Worm (Caenorhabditis elegans) whole organism, early embryonic: ENCODE measurements around the gene lec-7.

Experiments used
- F13C5.2 ChIP-seq: sonication (generic microtip); optimal IDR thresholded peaks from 2 replicates; lab custom pipeline; 2017; ENCODE audit warnings: mild to moderate bottlenecking, missing genetic modification characterization, inconsistent platforms, missing compliant biosample characterization
- aly-1 ChIP-seq: sonication (generic microtip); optimal IDR thresholded peaks from 2 replicates; lab custom pipeline; 2016; ENCODE audit warnings: missing genetic modification characterization, missing compliant biosample characterization
- ama-1 ChIP-seq: fragments of 150-350 bp; optimal IDR thresholded peaks from 2 replicates; lab custom pipeline; 2014
- ceh-13 ChIP-seq: fragments of 200-800 bp; sonication (Bioruptor generic); optimal IDR thresholded peaks from 2 replicates; lab custom pipeline; 2018; ENCODE audit warnings: mild to moderate bottlenecking, missing genetic modification characterization, missing compliant biosample characterization
- ets-7 ChIP-seq: sonication (generic microtip); optimal IDR thresholded peaks from 2 replicates; lab custom pipeline; 2016; ENCODE audit warnings: missing genotype, missing genetic modification characterization, missing compliant biosample characterization
- hmg-4 ChIP-seq: fragments of 200-800 bp; sonication (Bioruptor generic); optimal IDR thresholded peaks from 2 replicates; lab custom pipeline; 2018; ENCODE audit warnings: mild to moderate bottlenecking, missing genetic modification characterization, missing compliant biosample characterization
- hnd-1 ChIP-seq: sonication (generic microtip); optimal IDR thresholded peaks from 2 replicates; lab custom pipeline; 2016; ENCODE audit warnings: missing genetic modification characterization, missing compliant biosample characterization
- scrt-1 ChIP-seq: fragments of 200-800 bp; sonication (Bioruptor generic); IDR thresholded peaks from 2 replicates; pipeline ENCODE4 v1.3.6; 2022; ENCODE audit warnings: missing genetic modification characterization, missing compliant biosample characterization
- sea-1 ChIP-seq: fragments of 200-800 bp; sonication (Bioruptor generic); conservative IDR thresholded peaks from 2 replicates; pipeline ENCODE4 v1.3.6; 2022; ENCODE audit warnings: missing genetic modification characterization, missing compliant biosample characterization
- tbx-11 ChIP-seq: fragments of 200-800 bp; sonication (Bioruptor generic); IDR thresholded peaks from 2 replicates; pipeline ENCODE4 v1.3.6; 2022; ENCODE audit warnings: missing genetic modification characterization, missing compliant biosample characterization
- tra-4 ChIP-seq: sonication (generic microtip); optimal IDR thresholded peaks from 2 replicates; lab custom pipeline; 2017; ENCODE audit warnings: missing genetic modification characterization, missing compliant biosample characterization

Gene lec-7

ce11 chrX:9892323-9892722, 40.5 kb downstream of the lec-7 start, which contains the start of gene F21G4.1:
Gene F21G4.1, minus strand, starts transcription at chrX:9892328.
- TF ChIP-seq ama-1 (lab: Kevin White, UChicago) = no peak
- TF ChIP-seq F13C5.2 (tag; lab: Kevin White, UChicago) = no peak
- TF ChIP-seq sea-1 (GFP tag; lab: Robert Waterston, UW) = no peak
- TF ChIP-seq scrt-1 (GFP tag; lab: Robert Waterston, UW) = no peak
- no peak for TF ChIP-seq hmg-4 (GFP tag; lab: Kevin White, UChicago)
- no peak for TF ChIP-seq tbx-11
- no peak for TF ChIP-seq aly-1 (tag; lab: Kevin White, UChicago)
- TF ChIP-seq ets-7 (tag; lab: Kevin White, UChicago) = no peak
- TF ChIP-seq ceh-13 (GFP tag; lab: Kevin White, UChicago) = no peak
- no peak for TF ChIP-seq hnd-1 (tag; lab: Kevin White, UChicago)

- no peak for TF ChIP-seq tra-4 (tag; lab: Kevin White, UChicago)
Observed at ce11 chrX:9893069-9893468, 41.2 kb downstream of the lec-7 start.

ce11 chrX:9894844-9895243, 43.0 kb downstream of the lec-7 start, which contains the start of gene F21G4.3:
Gene F21G4.3, plus strand, starts transcription at chrX:9895144.
- no peak for TF ChIP-seq ceh-13 (GFP tag; lab: Kevin White, UChicago)
- TF ChIP-seq aly-1 (tag; lab: Kevin White, UChicago) = no peak

ce11 chrX:9899426-9900131, 47.7 kb downstream of the lec-7 start, which contains the start of gene phf-34:
Gene phf-34, minus strand, starts transcription at chrX:9899476.
- TF ChIP-seq aly-1 (tag; lab: Kevin White, UChicago) (peak; percentile 22), hmg-4 (GFP tag; lab: Kevin White, UChicago) (no peak), tra-4 (tag; lab: Kevin White, UChicago) (no peak)
